Worm (Caenorhabditis elegans): ENCODE data around the gene sfxn-1.4.

The sfxn-1.4 gene

DNA sequence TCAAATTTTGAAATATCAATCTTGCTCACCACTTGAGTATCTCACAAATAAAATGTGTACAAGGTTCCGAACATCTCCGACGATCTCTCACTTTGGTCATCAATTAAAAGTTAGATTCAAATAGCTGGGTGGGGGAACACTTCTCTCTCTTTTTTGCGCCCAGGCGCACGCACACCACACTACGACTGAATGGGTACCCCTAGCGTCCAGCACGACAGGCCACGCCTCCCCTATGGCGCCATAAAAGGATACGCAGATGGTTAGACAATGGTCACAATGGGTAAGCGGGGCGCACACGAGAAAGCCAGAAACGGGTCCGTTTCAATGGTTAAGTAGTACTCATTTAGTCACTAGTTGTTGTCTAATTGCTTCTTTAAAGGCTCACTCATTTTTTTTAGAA, 51.1 kb downstream of the sfxn-1.4 start:
- no peak for TF ChIP-seq efl-1 (optimal IDR thresholded peaks at IDR 0.05)
- TF ChIP-seq efl-1 (GFP tag; optimal IDR thresholded peaks at IDR 0.05 in 1 of 2), result peak in 1 of 2 experiments; percentile 80
- peak; percentile 14 for TF ChIP-seq lin-14 (GFP tag; optimal IDR thresholded peaks at IDR 0.05)
- no peak for TF ChIP-seq sptf-1 (tag; optimal IDR thresholded peaks at IDR 0.05)

All from whole organism, L1 larva.